Fruit fly (Drosophila melanogaster) whole organism, prepupa: ENCODE results near the gene Alp11.

Experiments
- Blimp-1 ChIP-seq: fragments of 200-800 bp; sonication (Bioruptor generic); optimal IDR thresholded peaks from 3 replicates; lab custom pipeline; 2017; ENCODE audit warnings: missing biosample characterization, missing genetic modification characterization, mild to moderate bottlenecking, moderate library complexity, missing genetic modification reagents
- CG10669 ChIP-seq: fragments of 200-800 bp; sonication (Bioruptor generic); optimal IDR thresholded peaks from 3 replicates; lab custom pipeline; 2018; ENCODE audit warnings: missing biosample characterization, mild to moderate bottlenecking, missing genetic modification characterization, moderate library complexity
- CG11294 ChIP-seq: fragments of 200-800 bp; sonication (Bioruptor generic); IDR thresholded peaks from 2 replicates; pipeline ENCODE4 v1.3.6; 2022; ENCODE audit warnings: missing biosample characterization, missing genetic modification characterization
- CG11762 ChIP-seq: fragments of 200-800 bp; sonication (Bioruptor generic); optimal IDR thresholded peaks from 3 replicates; lab custom pipeline; 2016; ENCODE audit warnings: missing biosample characterization, missing genetic modification characterization; ENCODE audit not compliant: insufficient read depth
- CG11902 ChIP-seq: fragments of 200-800 bp; sonication (Bioruptor generic); optimal IDR thresholded peaks from 3 replicates; lab custom pipeline; 2016; ENCODE audit warnings: missing biosample characterization, missing genetic modification characterization
- CG15336 ChIP-seq: fragments of 200-800 bp; sonication (Bioruptor generic); IDR thresholded peaks from 2 replicates; pipeline ENCODE4 v1.3.6; 2022; ENCODE audit warnings: missing biosample characterization, missing genetic modification characterization
- CG1621 ChIP-seq: fragments of 200-800 bp; sonication (Bioruptor generic); optimal IDR thresholded peaks from 3 replicates; lab custom pipeline; 2018; ENCODE audit warnings: missing biosample characterization, mild to moderate bottlenecking, missing genetic modification characterization
- CG31627 ChIP-seq: fragments of 200-800 bp; sonication (Bioruptor generic); optimal IDR thresholded peaks from 3 replicates; lab custom pipeline; 2016; ENCODE audit warnings: missing biosample characterization, missing genetic modification characterization
- CG32006 ChIP-seq: fragments of 200-800 bp; sonication (Bioruptor generic); optimal IDR thresholded peaks from 3 replicates; lab custom pipeline; 2017; ENCODE audit warnings: missing biosample characterization, mild to moderate bottlenecking, missing genetic modification characterization
- CG34406 ChIP-seq: fragments of 200-800 bp; sonication (Bioruptor generic); optimal IDR thresholded peaks from 3 replicates; lab custom pipeline; 2016; ENCODE audit warnings: missing biosample characterization, missing genetic modification characterization
- CG4318 ChIP-seq: fragments of 200-800 bp; sonication (Bioruptor generic); optimal IDR thresholded peaks from 3 replicates; lab custom pipeline; 2017; ENCODE audit warnings: missing biosample characterization, mild to moderate bottlenecking, missing genetic modification characterization
- CG6163 ChIP-seq: fragments of 200-800 bp; sonication (Bioruptor generic); IDR thresholded peaks from 3 replicates; pipeline ENCODE4 v1.3.6; 2022; ENCODE audit warnings: missing biosample characterization, missing genetic modification characterization
- CG6276 ChIP-seq: fragments of 200-800 bp; sonication (Bioruptor generic); optimal IDR thresholded peaks from 2 replicates; lab custom pipeline; 2017; ENCODE audit warnings: missing biosample characterization, mild to moderate bottlenecking, missing genetic modification characterization
- CG6792 ChIP-seq: fragments of 200-800 bp; sonication (Bioruptor generic); optimal IDR thresholded peaks from 3 replicates; lab custom pipeline; 2016; ENCODE audit warnings: missing biosample characterization, missing genetic modification characterization
- CG6808 ChIP-seq: fragments of 200-800 bp; sonication (Bioruptor generic); optimal IDR thresholded peaks from 3 replicates; lab custom pipeline; 2017; ENCODE audit warnings: missing biosample characterization, missing genetic modification characterization, mild to moderate bottlenecking, moderate library complexity, missing genetic modification reagents
- CG6854 ChIP-seq: fragments of 200-800 bp; sonication (Bioruptor generic); optimal IDR thresholded peaks from 2 replicates; lab custom pipeline; 2017; ENCODE audit warnings: missing biosample characterization, mild to moderate bottlenecking, missing genetic modification characterization
- CG7368 ChIP-seq: fragments of 200-800 bp; sonication (Bioruptor generic); optimal IDR thresholded peaks from 3 replicates; lab custom pipeline; 2016; ENCODE audit warnings: missing biosample characterization, missing genetic modification characterization
- CG8119 ChIP-seq: fragments of 200-800 bp; sonication (Bioruptor generic); IDR thresholded peaks from 3 replicates; pipeline ENCODE4 v1.3.6; 2022; ENCODE audit warnings: missing biosample characterization, missing genetic modification characterization
- CG8319 ChIP-seq: fragments of 200-800 bp; sonication (Bioruptor generic); optimal IDR thresholded peaks from 3 replicates; lab custom pipeline; 2016; ENCODE audit warnings: missing biosample characterization, missing genetic modification characterization
- CG8632 ChIP-seq: fragments of 200-800 bp; sonication (Bioruptor generic); optimal IDR thresholded peaks from 3 replicates; lab custom pipeline; 2016; ENCODE audit warnings: missing biosample characterization, missing genetic modification characterization
- Eip75B ChIP-seq: fragments of 200-800 bp; sonication (Bioruptor generic); optimal IDR thresholded peaks from 3 replicates; lab custom pipeline; 2016; ENCODE audit warnings: missing biosample characterization, missing genetic modification characterization
- Eip78C ChIP-seq: fragments of 200-800 bp; sonication (Bioruptor generic); peaks from one replicate; lab custom pipeline; 2016; ENCODE audit warnings: missing biosample characterization, missing genetic modification characterization
- Eip93F ChIP-seq: fragments of 200-800 bp; sonication (Bioruptor generic); optimal IDR thresholded peaks from 2 replicates; lab custom pipeline; 2016; ENCODE audit warnings: missing biosample characterization, mild to moderate bottlenecking, missing genetic modification characterization
- Ets21C ChIP-seq: fragments of 200-800 bp; sonication (Bioruptor generic); optimal IDR thresholded peaks from 3 replicates; lab custom pipeline; 2016; ENCODE audit warnings: missing biosample characterization, missing genetic modification characterization
- Ets96B ChIP-seq: fragments of 200-800 bp; optimal IDR thresholded peaks from 2 replicates; lab custom pipeline; 2019; ENCODE audit warnings: missing biosample characterization, mild to moderate bottlenecking, missing genetic modification characterization, moderate library complexity
- Gug ChIP-seq: fragments of 200-800 bp; sonication (Bioruptor generic); IDR thresholded peaks from 2 replicates; pipeline ENCODE4 v1.3.6; 2022; ENCODE audit warnings: missing biosample characterization, missing genetic modification characterization
- Hr39 ChIP-seq: fragments of 200-800 bp; sonication (Bioruptor generic); optimal IDR thresholded peaks from 2 replicates; lab custom pipeline; 2016; ENCODE audit warnings: missing biosample characterization, missing genetic modification characterization
- Hr4 ChIP-seq: fragments of 200-800 bp; sonication (Bioruptor generic); optimal IDR thresholded peaks from 3 replicates; lab custom pipeline; 2016; ENCODE audit warnings: missing biosample characterization, missing genetic modification characterization
- Lpt ChIP-seq: fragments of 200-800 bp; sonication (Bioruptor generic); optimal IDR thresholded peaks from 3 replicates; lab custom pipeline; 2016; ENCODE audit warnings: missing biosample characterization, missing genetic modification characterization
- Met ChIP-seq: fragments of 200-800 bp; sonication (Bioruptor generic); optimal IDR thresholded peaks from 3 replicates; lab custom pipeline; 2016; ENCODE audit warnings: missing biosample characterization, missing genetic modification characterization
- OdsH ChIP-seq: fragments of 200-800 bp; sonication (Bioruptor generic); optimal IDR thresholded peaks from 3 replicates; lab custom pipeline; 2016; ENCODE audit warnings: missing biosample characterization, missing genetic modification characterization
- Sox102F ChIP-seq: fragments of 200-800 bp; sonication (Bioruptor generic); optimal IDR thresholded peaks from 2 replicates; lab custom pipeline; 2016; ENCODE audit warnings: missing biosample characterization, mild to moderate bottlenecking, missing genetic modification characterization
- Sox15 ChIP-seq: fragments of 200-800 bp; sonication (Bioruptor generic); optimal IDR thresholded peaks from 3 replicates; lab custom pipeline; 2016; ENCODE audit warnings: missing biosample characterization, missing genetic modification characterization
- achi ChIP-seq: fragments of 200-800 bp; sonication (Bioruptor generic); optimal IDR thresholded peaks from 3 replicates; lab custom pipeline; 2016; ENCODE audit warnings: missing biosample characterization, missing genetic modification characterization
- acj6 ChIP-seq: fragments of 200-800 bp; sonication (Bioruptor generic); optimal IDR thresholded peaks from 3 replicates; lab custom pipeline; 2016; ENCODE audit warnings: missing biosample characterization, missing genetic modification characterization
- cyc ChIP-seq: fragments of 200-800 bp; sonication (Bioruptor generic); optimal IDR thresholded peaks from 3 replicates; lab custom pipeline; 2016; ENCODE audit warnings: missing biosample characterization, missing genetic modification characterization
- dac ChIP-seq: fragments of 200-800 bp; sonication (Bioruptor generic); optimal IDR thresholded peaks from 2 replicates; lab custom pipeline; 2017; ENCODE audit warnings: missing biosample characterization, mild to moderate bottlenecking, missing genetic modification characterization
- dsx ChIP-seq: fragments of 200-800 bp; optimal IDR thresholded peaks from 3 replicates; lab custom pipeline; 2019; ENCODE audit warnings: missing biosample characterization, mild to moderate bottlenecking, missing genetic modification characterization, moderate library complexity; ENCODE audit not compliant: poor library complexity, severe bottlenecking
- fkh ChIP-seq: fragments of 200-800 bp; sonication (Bioruptor generic); optimal IDR thresholded peaks from 3 replicates; lab custom pipeline; 2017; ENCODE audit warnings: missing biosample characterization, mild to moderate bottlenecking, missing genetic modification characterization, moderate library complexity
- pdm3 ChIP-seq: fragments of 200-800 bp; sonication (Bioruptor generic); optimal IDR thresholded peaks from 3 replicates; lab custom pipeline; 2016; ENCODE audit warnings: missing biosample characterization, missing genetic modification characterization
- salr ChIP-seq, 2 experiments: fragments of 200-800 bp; sonication (Bioruptor generic); optimal IDR thresholded peaks; 3 replicates each; lab custom pipeline; 2016 to 2018; ENCODE audit warnings: missing biosample characterization in 2 of 2, missing genetic modification characterization in 2 of 2, mild to moderate bottlenecking in 1 of 2
- spab ChIP-seq: fragments of 200-800 bp; sonication (Bioruptor generic); optimal IDR thresholded peaks from 2 replicates; lab custom pipeline; 2017; ENCODE audit warnings: missing biosample characterization, mild to moderate bottlenecking, missing genetic modification characterization, missing genetic modification reagents
- ss ChIP-seq, 2 experiments: fragments of 200-800 bp; sonication (Bioruptor generic); optimal IDR thresholded peaks; 2 replicates in 1 of 2; 3 replicates in 1 of 2; lab custom pipeline; 2017 to 2018; ENCODE audit warnings: mild to moderate bottlenecking in 2 of 2, missing biosample characterization in 2 of 2, missing genetic modification characterization in 2 of 2, moderate library complexity in 1 of 2
- svp ChIP-seq: fragments of 200-800 bp; sonication (Bioruptor generic); peaks from one replicate; lab custom pipeline; 2016; ENCODE audit warnings: missing biosample characterization, missing genetic modification characterization

The Alp11 gene

dm6 chrX:15543479-15544044 lies 44.0 kb upstream of the Alp11 start (continued):
- TF ChIP-seq achi (GFP tag; lab: Kevin White, UChicago) (peak; percentile 55), CG6854 (no peak), acj6 (peak; percentile 29), fkh (GFP tag; lab: Kevin White, UChicago) (no peak), CG32006 (GFP tag; lab: Kevin White, UChicago) (peak; percentile 60), Blimp-1 (no peak), CG10669 (GFP tag; lab: Kevin White, UChicago) (peak; percentile 40), pdm3 (GFP tag; lab: Kevin White, UChicago) (peak; percentile 65), svp (GFP tag; lab: Kevin White, UChicago) (peak; percentile 59), CG6808 (peak; percentile 11), Ets96B (tag; lab: Kevin White, UChicago) (peak; percentile 2), Gug (GFP tag; lab: Robert Waterston, UW) (peak; percentile 62; the same call in 1 of the 2 replicates), CG8632 (GFP tag; lab: Kevin White, UChicago) (peak; percentile 32), OdsH (GFP tag; lab: Kevin White, UChicago) (peak; percentile 45), Eip75B (GFP tag; lab: Kevin White, UChicago) (peak; percentile 45), CG4318 (GFP tag; lab: Kevin White, UChicago) (no peak), CG6792 (peak; percentile 63), Sox15 (GFP tag; lab: Kevin White, UChicago) (peak; percentile 7), CG1621 (no peak)

dm6 chrX:15545467-15546197 lies 41.9 kb upstream of the Alp11 start:
- peak; percentile 44 for TF ChIP-seq Eip78C (GFP tag; lab: Kevin White, UChicago)
- TF ChIP-seq CG6808: no peak
- no peak for TF ChIP-seq Lpt (GFP tag; lab: Kevin White, UChicago)
- no peak for TF ChIP-seq CG10669 (GFP tag; lab: Kevin White, UChicago)
- TF ChIP-seq Sox102F (GFP tag; lab: Kevin White, UChicago): no peak
- TF ChIP-seq CG31627 (GFP tag; lab: Kevin White, UChicago): no peak
- TF ChIP-seq ss (GFP tag; optimal IDR thresholded peaks at IDR 0.05; lab: Kevin White, UChicago): no peak
- TF ChIP-seq Eip93F (GFP tag; lab: Kevin White, UChicago): no peak
- TF ChIP-seq CG7368 (GFP tag; lab: Kevin White, UChicago): no peak
- TF ChIP-seq Hr39 (GFP tag; lab: Kevin White, UChicago): no peak
- TF ChIP-seq CG6854: no peak
- peak; percentile 30 for TF ChIP-seq dsx (GFP tag; lab: Kevin White, UChicago)
- no peak for TF ChIP-seq CG1621
- no peak for TF ChIP-seq CG32006 (GFP tag; lab: Kevin White, UChicago)
- peak; percentile 99 for TF ChIP-seq svp (GFP tag; lab: Kevin White, UChicago)
- no peak for TF ChIP-seq CG8119 (GFP tag; lab: Robert Waterston, UW)
- TF ChIP-seq Ets21C (GFP tag; lab: Kevin White, UChicago): no peak
- TF ChIP-seq CG11294 (GFP tag; lab: Robert Waterston, UW): no peak
- TF ChIP-seq Met (GFP tag; lab: Kevin White, UChicago): no peak

DNA sequence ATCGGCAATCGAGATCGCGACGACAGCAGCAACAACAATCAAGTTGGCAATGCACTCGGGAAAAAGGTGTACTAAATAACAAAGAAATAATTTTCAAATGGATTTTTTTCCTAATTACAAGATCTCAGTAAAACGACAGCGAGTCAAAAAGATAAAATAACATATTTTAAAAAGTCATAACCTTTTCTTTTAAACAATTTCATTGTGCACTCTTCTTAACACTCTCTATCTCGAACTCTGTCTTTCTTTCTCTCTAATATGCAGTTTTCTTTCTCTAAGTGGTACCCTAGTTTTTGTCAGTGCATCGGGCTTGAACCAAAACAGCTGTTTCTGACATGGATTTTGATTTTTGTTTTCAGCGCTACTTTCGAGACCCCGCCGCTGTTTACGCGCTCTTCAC lies 38.5 kb upstream of the Alp11 start:
- peak; percentile 40 for TF ChIP-seq dac (GFP tag; lab: Kevin White, UChicago)
- peak; percentile 12 for TF ChIP-seq Blimp-1
- peak; percentile 83 for TF ChIP-seq CG8119 (GFP tag; lab: Robert Waterston, UW)
- peak; percentile 74 for TF ChIP-seq CG6163
- peak; percentile 63; the same call in 1 of the 2 replicates for TF ChIP-seq CG11294 (GFP tag; lab: Robert Waterston, UW)
- TF ChIP-seq Hr39 (GFP tag; lab: Kevin White, UChicago): peak; percentile 64
- peak in 1 of 2 experiments; percentile 37 for TF ChIP-seq salr (GFP tag; optimal IDR thresholded peaks at IDR 0.05; lab: Kevin White, UChicago)
- TF ChIP-seq Eip78C (GFP tag; lab: Kevin White, UChicago): peak; percentile 88
- TF ChIP-seq cyc: peak; percentile 68
- TF ChIP-seq CG6276 (GFP tag; lab: Kevin White, UChicago): peak; percentile 79
- peak; percentile 26 for TF ChIP-seq Sox15 (GFP tag; lab: Kevin White, UChicago)
- TF ChIP-seq CG4318 (GFP tag; lab: Kevin White, UChicago): peak; percentile 72
- TF ChIP-seq Ets96B (tag; lab: Kevin White, UChicago): peak; percentile 10
- no peak for TF ChIP-seq spab (GFP tag; lab: Kevin White, UChicago)
- peak; percentile 76 for TF ChIP-seq Hr4
- peak; percentile 77 for TF ChIP-seq CG15336
- TF ChIP-seq CG11762 (GFP tag; lab: Kevin White, UChicago): peak; percentile 25
- peak; percentile 32 for TF ChIP-seq CG34406
- TF ChIP-seq CG8319 (GFP tag; lab: Kevin White, UChicago): peak; percentile 50
- TF ChIP-seq CG32006 (GFP tag; lab: Kevin White, UChicago): peak; percentile 84
- peak; percentile 30 for TF ChIP-seq Ets21C (GFP tag; lab: Kevin White, UChicago)
- peak; percentile 30 for TF ChIP-seq CG11902 (GFP tag; lab: Kevin White, UChicago)
